Worm (Caenorhabditis elegans) whole organism, L3 larva: ENCODE results near the gene F11C1.4.

ENCODE experiments used
- R02D3.7 ChIP-seq: fragments of 150-350 bp; optimal IDR thresholded peaks from 2 replicates; lab custom pipeline; 2014; ENCODE audit warnings: missing biosample characterization, missing genetic modification characterization
- elt-1 ChIP-seq: fragments of 150-350 bp; optimal IDR thresholded peaks from 2 replicates; lab custom pipeline; 2014; ENCODE audit warnings: missing biosample characterization, missing genetic modification characterization
- fos-1 ChIP-seq: fragments of 150-350 bp; optimal IDR thresholded peaks from 2 replicates; lab custom pipeline; 2014; ENCODE audit warnings: missing biosample characterization, missing genetic modification characterization
- hmg-11 ChIP-seq: sonication (generic microtip); optimal IDR thresholded peaks from 2 replicates; lab custom pipeline; 2016; ENCODE audit warnings: missing genetic modification characterization, missing compliant biosample characterization
- lsy-12 ChIP-seq: sonication (generic microtip); optimal IDR thresholded peaks from 2 replicates; lab custom pipeline; 2016; ENCODE audit warnings: mild to moderate bottlenecking, missing genetic modification characterization, missing compliant biosample characterization
- nfya-1 ChIP-seq: sonication (generic microtip); optimal IDR thresholded peaks from 2 replicates; lab custom pipeline; 2017; ENCODE audit warnings: missing genetic modification characterization, mild to moderate bottlenecking, missing compliant biosample characterization, antibody characterized with exemption, moderate library complexity; ENCODE audit not compliant: insufficient read depth
- nhr-25 ChIP-seq: sonication (generic microtip); optimal IDR thresholded peaks from 2 replicates; lab custom pipeline; 2017; ENCODE audit warnings: missing biosample characterization, missing genetic modification characterization
- nhr-77 ChIP-seq: fragments of 150-350 bp; optimal IDR thresholded peaks from 2 replicates; lab custom pipeline; 2014; ENCODE audit warnings: missing biosample characterization, missing genetic modification characterization
- pqm-1 ChIP-seq: fragments of 150-350 bp; optimal IDR thresholded peaks from 2 replicates; lab custom pipeline; 2017; ENCODE audit warnings: missing biosample characterization, missing genetic modification characterization, inconsistent platforms
- sea-2 ChIP-seq: fragments of 150-350 bp; sonication (generic microtip); optimal IDR thresholded peaks from 4 replicates; lab custom pipeline; 2014; ENCODE audit warnings: missing biosample characterization, missing genetic modification reagents, missing genetic modification characterization
- unc-39 ChIP-seq: sonication (generic microtip); optimal IDR thresholded peaks from 4 replicates; lab custom pipeline; 2017; ENCODE audit warnings: missing biosample characterization, missing genetic modification characterization

The F11C1.4 gene

DNA sequence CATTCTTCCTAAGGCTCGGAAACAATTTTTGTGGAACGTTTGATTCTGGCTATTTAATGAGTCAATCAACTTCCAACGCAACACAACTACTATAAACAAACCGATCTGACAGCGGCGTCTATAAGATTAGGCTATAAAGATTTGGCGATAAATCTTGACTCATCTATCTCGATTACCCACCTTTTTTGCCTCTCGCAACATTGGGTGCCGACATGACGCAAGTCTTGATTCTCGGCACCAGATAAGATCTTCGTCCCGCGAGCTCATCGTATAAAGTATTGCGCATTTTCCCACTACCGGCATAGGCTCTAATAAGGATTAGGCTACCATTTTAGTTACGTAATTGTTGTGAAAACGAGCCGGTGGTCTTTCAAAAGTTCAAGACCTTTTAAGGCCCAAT, 35.0 kb downstream of the F11C1.4 start:
- TF ChIP-seq fos-1 (tag; lab: Kevin White, UChicago) = no peak
- TF ChIP-seq pqm-1 = no peak
- peak; percentile 81 for TF ChIP-seq elt-1 (tag; lab: Kevin White, UChicago)
- peak; percentile 46 for TF ChIP-seq nhr-25

DNA sequence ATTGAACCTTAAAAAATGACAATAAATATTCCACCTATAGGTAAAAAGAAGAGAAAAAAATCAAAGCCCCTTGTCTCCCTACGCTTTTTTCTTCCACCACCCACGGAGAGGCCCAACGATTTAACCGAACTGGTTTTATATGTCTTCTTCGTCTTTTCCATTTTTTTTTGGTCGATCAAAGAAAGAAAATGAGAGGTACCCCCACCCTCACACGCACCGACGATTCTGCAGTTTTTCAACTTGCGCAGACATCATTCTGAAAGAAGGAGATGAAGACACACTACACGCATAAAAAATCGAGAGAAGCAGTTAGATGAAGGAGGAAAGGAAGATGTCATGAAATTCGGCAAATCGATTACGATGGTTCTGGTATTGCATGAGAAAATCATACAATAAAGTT, 37.5 kb downstream of the F11C1.4 start:
- TF ChIP-seq sea-2 (GFP tag; lab: Kevin White, UChicago) (no peak), nfya-1 (tag; lab: Kevin White, UChicago) (peak; percentile 1), nhr-25 (peak; percentile 94)
- TF ChIP-seq, all 47 proteins: peak for 2

DNA sequence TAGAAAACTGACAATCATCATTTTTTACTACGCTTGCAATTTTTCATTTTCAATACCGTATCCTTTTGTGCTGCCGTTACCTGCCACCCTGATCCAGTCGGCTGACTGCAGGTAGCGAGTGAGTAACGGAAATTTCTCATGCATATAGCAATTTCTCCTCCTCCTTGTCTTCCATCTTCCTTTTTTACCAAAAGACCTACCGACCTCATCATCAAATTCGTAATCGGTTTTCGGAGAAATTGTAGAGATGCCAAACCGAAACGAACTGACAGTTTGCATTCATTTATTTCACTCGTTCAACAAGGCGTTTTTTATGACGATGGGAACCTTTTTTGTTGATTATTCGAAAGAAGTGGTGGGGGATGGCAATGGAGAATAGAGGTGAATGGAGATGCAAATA, 39.4 kb downstream of the F11C1.4 start:
- TF ChIP-seq nhr-25 (peak; percentile 54), R02D3.7 (tag; lab: Kevin White, UChicago) (no peak)
- TF ChIP-seq, all 47 proteins: peak for 1

DNA sequence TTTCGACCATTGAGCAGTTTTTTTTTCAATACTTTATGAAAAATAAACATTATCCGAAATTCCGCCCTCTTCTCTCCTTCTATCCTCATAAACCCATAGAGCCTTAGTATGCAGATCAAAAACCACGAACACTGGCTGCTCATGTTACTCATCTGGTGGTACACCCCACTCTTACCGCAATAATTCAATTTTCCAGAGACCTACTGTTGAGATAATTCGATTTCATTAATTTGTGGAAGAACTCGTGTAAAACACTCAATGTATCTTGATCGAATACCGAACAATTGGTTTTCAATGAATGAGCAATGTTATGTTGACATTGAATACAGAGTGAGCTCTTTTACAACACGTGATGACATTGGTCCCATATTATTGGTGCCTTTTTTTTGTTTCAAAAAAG, 44.6 kb downstream of the F11C1.4 start:
- TF ChIP-seq nhr-77 (no peak), unc-39 (tag; lab: Kevin White, UChicago) (no peak), lsy-12 (tag; lab: Kevin White, UChicago) (no peak), hmg-11 (tag; lab: Kevin White, UChicago) (no peak)
